Fruit fly (Drosophila melanogaster): ENCODE data around the gene Surf6.

Gene Surf6

DNA sequence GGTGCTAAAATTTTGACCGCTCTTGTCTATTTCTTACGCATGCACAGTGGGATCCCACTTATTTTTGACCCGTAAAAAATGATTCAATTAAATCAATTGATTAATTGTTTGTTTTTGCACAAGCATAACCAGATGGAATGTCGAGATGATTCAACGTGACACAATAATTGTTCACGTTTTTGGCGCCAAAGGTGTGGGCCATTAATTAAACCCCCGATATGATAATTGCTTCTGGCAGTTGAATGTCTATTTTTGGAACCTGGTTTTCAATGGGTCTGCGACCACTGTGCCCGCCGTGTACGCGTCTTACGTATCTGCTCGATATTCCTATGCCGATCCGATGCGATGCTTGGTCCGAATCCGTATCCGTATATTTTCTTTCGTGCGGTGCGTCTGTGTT is 12.6 kb downstream of the Surf6 start (continued):
- peak; percentile 75 for TF ChIP-seq lilli (GFP tag; optimal IDR thresholded peaks at IDR 0.05)
- no peak for TF ChIP-seq Opbp (GFP tag; IDR thresholded peaks at IDR 0.05; ENCODE audit: partially characterized antibody)
- no peak for TF ChIP-seq CG8765 (GFP tag; IDR thresholded peaks at IDR 0.05)
- peak; percentile 37 for TF ChIP-seq CG7987 (GFP tag; optimal IDR thresholded peaks at IDR 0.05)
- no peak for TF ChIP-seq CG10321 (GFP tag; IDR thresholded peaks at IDR 0.05)
- TF ChIP-seq dimm (GFP tag; IDR thresholded peaks at IDR 0.05): peak; percentile 49; the same call in 1 of the 2 replicates
- peak; percentile 65 for TF ChIP-seq onecut (GFP tag; IDR thresholded peaks at IDR 0.05)
- TF ChIP-seq peb (GFP tag; IDR thresholded peaks at IDR 0.05): peak; percentile 72
- TF ChIP-seq trem (tag; optimal IDR thresholded peaks at IDR 0.05): peak; percentile 37
- TF ChIP-seq CG3847 (GFP tag; IDR thresholded peaks at IDR 0.05): peak; percentile 63
- TF ChIP-seq Adf1 (GFP tag; IDR thresholded peaks at IDR 0.05): 0 out of 2 replicates have a peak, but pooled peaks have one; percentile 10
- peak; percentile 96 for TF ChIP-seq sens (GFP tag)
- TF ChIP-seq fd102C (GFP tag; optimal IDR thresholded peaks at IDR 0.05): no peak
- TF ChIP-seq Ssrp (tag; optimal IDR thresholded peaks at IDR 0.05): peak; percentile 61
- peak; percentile 36 for TF ChIP-seq maf-S (GFP tag; optimal IDR thresholded peaks at IDR 0.05)
- TF ChIP-seq tup (GFP tag; optimal IDR thresholded peaks at IDR 0.05): no peak
- no peak for TF ChIP-seq Stat92E (GFP tag; optimal IDR thresholded peaks at IDR 0.05)
- TF ChIP-seq rib (GFP tag; IDR thresholded peaks at IDR 0.05): 0 out of 2 replicates have a peak, but pooled peaks have one; percentile 47
- peak; percentile 69 for TF ChIP-seq Xbp1 (GFP tag; optimal IDR thresholded peaks at IDR 0.05)
- peak; percentile 55 for TF ChIP-seq Deaf1 (tag; optimal IDR thresholded peaks at IDR 0.05)
- peak; percentile 51 for TF ChIP-seq crc (GFP tag; optimal IDR thresholded peaks at IDR 0.05)
- 0 out of 2 replicates have a peak, but pooled peaks have one; percentile 25 for TF ChIP-seq Scr (GFP tag; IDR thresholded peaks at IDR 0.05; ENCODE audit: partially characterized antibody)
- TF ChIP-seq CG7786 (GFP tag; optimal IDR thresholded peaks at IDR 0.05): peak; percentile 68
- peak; percentile 70 for TF ChIP-seq grau (tag; optimal IDR thresholded peaks at IDR 0.05)
- no peak for TF ChIP-seq Lhr (GFP tag; optimal IDR thresholded peaks at IDR 0.05)
- no peak for TF ChIP-seq Abd-B (GFP tag; optimal IDR thresholded peaks at IDR 0.05)
- TF ChIP-seq CG34224 (GFP tag; IDR thresholded peaks at IDR 0.05; ENCODE audit: partially characterized antibody): no peak
- TF ChIP-seq CG14050 (GFP tag; IDR thresholded peaks at IDR 0.05): peak; percentile 38; the same call in 1 of the 3 replicates
- peak; percentile 74; the same call in 1 of the 3 replicates for TF ChIP-seq otp (GFP tag; IDR thresholded peaks at IDR 0.05)
- TF ChIP-seq Bdp1 (GFP tag; optimal IDR thresholded peaks at IDR 0.05): peak; percentile 12
- peak; percentile 67 for TF ChIP-seq Dip3 (GFP tag; optimal IDR thresholded peaks at IDR 0.05)
- TF ChIP-seq caup (GFP tag; optimal IDR thresholded peaks at IDR 0.05; ENCODE audit: severe bottlenecking): peak; percentile 54
- TF ChIP-seq CG7372 (GFP tag; IDR thresholded peaks at IDR 0.05): peak; percentile 78
- no peak for TF ChIP-seq unc-4 (GFP tag; IDR thresholded peaks at IDR 0.05; ENCODE audit: partially characterized antibody)
- TF ChIP-seq D19B (GFP tag; optimal IDR thresholded peaks at IDR 0.05): peak; percentile 14
- 0 out of 2 replicates have a peak, but pooled peaks have one; percentile 33 for TF ChIP-seq CG4360 (GFP tag; IDR thresholded peaks at IDR 0.05)
- peak; percentile 13 for TF ChIP-seq CG2202 (tag; optimal IDR thresholded peaks at IDR 0.05)
- peak; percentile 14; the same call in 1 of the 2 replicates for TF ChIP-seq CG13287 (GFP tag; IDR thresholded peaks at IDR 0.05; ENCODE audit: partially characterized antibody)
- peak; percentile 62 for TF ChIP-seq CG30431 (GFP tag; optimal IDR thresholded peaks at IDR 0.05)
- peak; percentile 30 for TF ChIP-seq disco-r (GFP tag; optimal IDR thresholded peaks at IDR 0.05)
- peak; percentile 17 for TF ChIP-seq Fer2 (tag; optimal IDR thresholded peaks at IDR 0.05)
- peak; percentile 57; the same call in 2 of the 3 replicates for TF ChIP-seq CG11093 (GFP tag; IDR thresholded peaks at IDR 0.05)
- TF ChIP-seq inv (GFP tag; IDR thresholded peaks at IDR 0.05; ENCODE audit: partially characterized antibody): peak; percentile 27; the same call in 1 of the 2 replicates
- peak; percentile 71 for TF ChIP-seq Meics (GFP tag; optimal IDR thresholded peaks at IDR 0.05)
- peak; percentile 41 for TF ChIP-seq CG14710 (tag; optimal IDR thresholded peaks at IDR 0.05)
- peak; percentile 84 for TF ChIP-seq CG17361 (GFP tag; IDR thresholded peaks at IDR 0.05)
- TF ChIP-seq grn (GFP tag; optimal IDR thresholded peaks at IDR 0.05): no peak
- no peak for TF ChIP-seq pan (optimal IDR thresholded peaks at IDR 0.05)
- peak in 1 of 2 experiments; percentile 84 for TF ChIP-seq pan (GFP tag; optimal IDR thresholded peaks at IDR 0.05 in 1 of 2, IDR thresholded peaks at IDR 0.05 in 1 of 2)
